Worm (Caenorhabditis elegans): Measurements from ENCODE around the gene spch-1.

spch-1 gene

ce11 chrIV:10075034-10075510, 36.3 kb downstream of the spch-1 start, which contains the start of the genes ttbk-4 and W01B6.4:
Gene ttbk-4, minus strand, starts transcription at chrIV:10075134.
Gene W01B6.4, plus strand, starts transcription at chrIV:10075460.
- no peak for TF ChIP-seq ceh-16 (tag; optimal IDR thresholded peaks at IDR 0.05)
- no peak for TF ChIP-seq lin-39 (tag; optimal IDR thresholded peaks at IDR 0.05)
- no peak for TF ChIP-seq snpc-4 (tag; optimal IDR thresholded peaks at IDR 0.05)
- TF ChIP-seq nhr-12 (tag; optimal IDR thresholded peaks at IDR 0.05): no peak

- TF ChIP-seq R02D3.7 (tag; optimal IDR thresholded peaks at IDR 0.05): no peak
- TF ChIP-seq egl-27 (tag; optimal IDR thresholded peaks at IDR 0.05): no peak
- TF ChIP-seq ztf-11 (tag; optimal IDR thresholded peaks at IDR 0.05): no peak
- TF ChIP-seq ceh-82 (tag; optimal IDR thresholded peaks at IDR 0.05): no peak
- no peak for TF ChIP-seq unc-55 (GFP tag; optimal IDR thresholded peaks at IDR 0.05)
- no peak for TF ChIP-seq zag-1 (tag; optimal IDR thresholded peaks at IDR 0.05)
- no peak for TF ChIP-seq fos-1 (tag; optimal IDR thresholded peaks at IDR 0.05)
- no peak for TF ChIP-seq lin-39 (tag; optimal IDR thresholded peaks at IDR 0.05)
- no peak for TF ChIP-seq nhr-77 (tag; optimal IDR thresholded peaks at IDR 0.05)
- no peak for TF ChIP-seq ama-1 (optimal IDR thresholded peaks at IDR 0.05)
- TF ChIP-seq mab-5 (tag; optimal IDR thresholded peaks at IDR 0.05): no peak
Observed at ce11 chrIV:10072527-10072926, 38.8 kb downstream of the spch-1 start, which contains the start of gene W01B6.3. Gene W01B6.3, minus strand, starts transcription at chrIV:10072627.

ce11 chrIV:10068266-10068665, 43.1 kb downstream of the spch-1 start:
- TF ChIP-seq nhr-6 (tag; optimal IDR thresholded peaks at IDR 0.05) (no peak), peb-1 (tag; optimal IDR thresholded peaks at IDR 0.05) (no peak), elt-1 (tag; optimal IDR thresholded peaks at IDR 0.05) (no peak), lin-39 (tag; optimal IDR thresholded peaks at IDR 0.05) (no peak), skn-1 (tag; optimal IDR thresholded peaks at IDR 0.05) (no peak), elt-3 (tag; optimal IDR thresholded peaks at IDR 0.05) (no peak)

- no peak for TF ChIP-seq nhr-6 (tag; optimal IDR thresholded peaks at IDR 0.05)
- no peak for TF ChIP-seq Y55F3AM.14 (GFP tag; optimal IDR thresholded peaks at IDR 0.05)
- no peak for TF ChIP-seq lsy-2 (tag; optimal IDR thresholded peaks at IDR 0.05)
- no peak for TF ChIP-seq zag-1 (tag; optimal IDR thresholded peaks at IDR 0.05)
- TF ChIP-seq sem-4 (tag; optimal IDR thresholded peaks at IDR 0.05): no peak
- TF ChIP-seq dmd-4 (tag; optimal IDR thresholded peaks at IDR 0.05): no peak
- TF ChIP-seq crh-2 (tag; optimal IDR thresholded peaks at IDR 0.05): no peak
- no peak for TF ChIP-seq elt-3 (tag; optimal IDR thresholded peaks at IDR 0.05)
- no peak for TF ChIP-seq nhr-25 (tag; optimal IDR thresholded peaks at IDR 0.05)
- TF ChIP-seq nhr-77 (tag; optimal IDR thresholded peaks at IDR 0.05): no peak
- TF ChIP-seq peb-1 (tag; optimal IDR thresholded peaks at IDR 0.05): no peak
- TF ChIP-seq ztf-1 (GFP tag; conservative IDR thresholded peaks at IDR 0.05): no peak
- TF ChIP-seq alr-1 (tag; optimal IDR thresholded peaks at IDR 0.05): no peak
- no peak for TF ChIP-seq snpc-4 (tag; optimal IDR thresholded peaks at IDR 0.05)
- TF ChIP-seq unc-39 (tag; optimal IDR thresholded peaks at IDR 0.05): no peak
Observed at ce11 chrIV:10067541-10067940, 43.8 kb downstream of the spch-1 start, which contains the start of gene cwn-2. Gene cwn-2, plus strand, starts transcription at chrIV:10067816.

- TF ChIP-seq fos-1 (tag; optimal IDR thresholded peaks at IDR 0.05) (peak; percentile 61), R02D3.7 (tag; optimal IDR thresholded peaks at IDR 0.05) (no peak)
Observed at ce11 chrIV:10066456-10066855, 44.9 kb downstream of the spch-1 start.

ce11 chrIV:10065159-10065558, 46.2 kb downstream of the spch-1 start:
- no peak for TF ChIP-seq nhr-10 (tag; optimal IDR thresholded peaks at IDR 0.05)
- TF ChIP-seq mab-5 (tag; optimal IDR thresholded peaks at IDR 0.05): peak; percentile 68
- TF ChIP-seq lin-11 (tag; optimal IDR thresholded peaks at IDR 0.05): no peak
- TF ChIP-seq nhr-12 (tag; optimal IDR thresholded peaks at IDR 0.05): no peak
- TF ChIP-seq ceh-16 (tag; optimal IDR thresholded peaks at IDR 0.05): no peak
- no peak for TF ChIP-seq zag-1 (tag; optimal IDR thresholded peaks at IDR 0.05)
- no peak for TF ChIP-seq ceh-82 (tag; optimal IDR thresholded peaks at IDR 0.05)
- peak; percentile 3 for TF ChIP-seq lin-39 (tag; optimal IDR thresholded peaks at IDR 0.05)
- no peak for TF ChIP-seq skn-1 (tag; optimal IDR thresholded peaks at IDR 0.05)
- TF ChIP-seq aly-2 (tag; optimal IDR thresholded peaks at IDR 0.05): no peak
- no peak for TF ChIP-seq Y55F3AM.14 (GFP tag; optimal IDR thresholded peaks at IDR 0.05)
- TF ChIP-seq alr-1 (tag; optimal IDR thresholded peaks at IDR 0.05): no peak
- TF ChIP-seq unc-55 (GFP tag; optimal IDR thresholded peaks at IDR 0.05): no peak
- no peak for TF ChIP-seq mbf-1 (tag; optimal IDR thresholded peaks at IDR 0.05)
- no peak for TF ChIP-seq crh-2 (tag; optimal IDR thresholded peaks at IDR 0.05)
- no peak for TF ChIP-seq peb-1 (tag; optimal IDR thresholded peaks at IDR 0.05)
- no peak for TF ChIP-seq sma-9 (GFP tag; optimal IDR thresholded peaks at IDR 0.05)
- TF ChIP-seq sma-9 (tag; optimal IDR thresholded peaks at IDR 0.05): no peak
- TF ChIP-seq C34F6.9 (tag; optimal IDR thresholded peaks at IDR 0.05): no peak
- no peak for TF ChIP-seq mdl-1 (tag; optimal IDR thresholded peaks at IDR 0.05)
- TF ChIP-seq fos-1 (tag; optimal IDR thresholded peaks at IDR 0.05): no peak
- no peak for TF ChIP-seq nhr-25 (tag; optimal IDR thresholded peaks at IDR 0.05)
- peak; percentile 12 for TF ChIP-seq nhr-129 (tag; optimal IDR thresholded peaks at IDR 0.05)
